Worm (Caenorhabditis elegans) whole organism, L4/young adult: ENCODE measurements around the gene Y41C4A.7.

Experiments used
- W03F9.2 ChIP-seq: fragments of 150-350 bp; optimal IDR thresholded peaks from 2 replicates; lab custom pipeline; 2014; ENCODE audit warnings: missing biosample characterization, missing genetic modification characterization
- him-1 ChIP-seq: sonication (generic microtip); optimal IDR thresholded peaks from 2 replicates; lab custom pipeline; 2016; ENCODE audit warnings: missing genotype, missing genetic modification reagents, missing genetic modification characterization, missing compliant biosample characterization

DNA sequence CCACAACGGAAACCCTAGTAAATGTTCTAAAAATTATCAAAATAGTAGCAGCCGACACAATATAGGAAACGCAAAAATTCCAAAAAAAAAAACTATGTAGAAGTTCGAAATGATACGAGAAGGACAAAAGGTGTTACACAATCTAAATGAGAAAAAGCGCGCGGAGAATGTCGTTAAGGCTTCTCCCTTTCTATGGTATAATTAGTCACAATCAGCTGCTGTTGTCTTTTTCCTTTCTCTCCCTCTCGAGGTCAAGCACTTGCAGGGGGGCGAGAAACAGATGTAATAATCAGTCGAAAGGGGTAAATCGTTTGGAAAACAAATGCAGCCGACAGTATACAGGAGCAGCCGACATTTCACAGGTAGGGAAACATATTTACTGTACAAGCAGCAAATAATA lies 32.8 kb downstream of the Y41C4A.7 start:
- TF ChIP-seq W03F9.2 (tag; lab: Kevin White, UChicago) (no peak), him-1 (tag; lab: Kevin White, UChicago) (no peak)
